Worm (Caenorhabditis elegans): Measurements from ENCODE around the gene ZC190.7.

The ZC190.7 gene

DNA sequence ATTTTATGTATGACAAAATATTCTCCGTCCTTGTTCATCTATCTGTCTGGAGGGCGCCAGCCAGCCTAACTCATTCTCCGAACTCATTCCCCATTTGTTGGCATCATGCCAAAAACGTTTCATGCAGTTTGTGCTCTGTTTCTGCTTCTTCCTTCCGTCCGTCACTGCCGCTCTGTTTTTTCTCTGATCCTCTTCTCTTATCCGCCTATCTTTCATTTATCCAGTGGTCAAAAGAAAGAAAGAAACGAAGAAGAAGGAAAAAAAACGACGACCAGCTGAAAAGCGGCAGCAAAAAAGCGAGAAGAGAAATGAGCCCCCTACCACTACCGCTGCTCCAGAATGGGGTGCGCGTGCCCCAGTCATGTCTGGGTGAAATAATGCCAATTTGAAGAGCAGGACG is 23.6 kb downstream of the ZC190.7 start (continued):
- no peak for TF ChIP-seq lin-15B (tag; optimal IDR thresholded peaks at IDR 0.05)
- TF ChIP-seq aly-2 (tag; optimal IDR thresholded peaks at IDR 0.05), result no peak
- TF ChIP-seq lin-39 (tag; optimal IDR thresholded peaks at IDR 0.05), result no peak
- TF ChIP-seq C04F5.9 (tag; optimal IDR thresholded peaks at IDR 0.05), result no peak
- no peak for TF ChIP-seq hpl-2 (GFP tag; optimal IDR thresholded peaks at IDR 0.05)
- TF ChIP-seq hlh-4 (tag; optimal IDR thresholded peaks at IDR 0.05), result no peak
- peak in 1 of 2 experiments; percentile 16 for TF ChIP-seq efl-1 (optimal IDR thresholded peaks at IDR 0.05)
- TF ChIP-seq efl-1 (GFP tag; optimal IDR thresholded peaks at IDR 0.05 in 1 of 2), result peak in 1 of 2 experiments; percentile 51
- no peak for TF ChIP-seq elt-3 (tag; optimal IDR thresholded peaks at IDR 0.05)
- TF ChIP-seq C16A3.4 (tag; optimal IDR thresholded peaks at IDR 0.05), result no peak
- no peak for TF ChIP-seq unc-62 (GFP tag; optimal IDR thresholded peaks at IDR 0.05)

DNA sequence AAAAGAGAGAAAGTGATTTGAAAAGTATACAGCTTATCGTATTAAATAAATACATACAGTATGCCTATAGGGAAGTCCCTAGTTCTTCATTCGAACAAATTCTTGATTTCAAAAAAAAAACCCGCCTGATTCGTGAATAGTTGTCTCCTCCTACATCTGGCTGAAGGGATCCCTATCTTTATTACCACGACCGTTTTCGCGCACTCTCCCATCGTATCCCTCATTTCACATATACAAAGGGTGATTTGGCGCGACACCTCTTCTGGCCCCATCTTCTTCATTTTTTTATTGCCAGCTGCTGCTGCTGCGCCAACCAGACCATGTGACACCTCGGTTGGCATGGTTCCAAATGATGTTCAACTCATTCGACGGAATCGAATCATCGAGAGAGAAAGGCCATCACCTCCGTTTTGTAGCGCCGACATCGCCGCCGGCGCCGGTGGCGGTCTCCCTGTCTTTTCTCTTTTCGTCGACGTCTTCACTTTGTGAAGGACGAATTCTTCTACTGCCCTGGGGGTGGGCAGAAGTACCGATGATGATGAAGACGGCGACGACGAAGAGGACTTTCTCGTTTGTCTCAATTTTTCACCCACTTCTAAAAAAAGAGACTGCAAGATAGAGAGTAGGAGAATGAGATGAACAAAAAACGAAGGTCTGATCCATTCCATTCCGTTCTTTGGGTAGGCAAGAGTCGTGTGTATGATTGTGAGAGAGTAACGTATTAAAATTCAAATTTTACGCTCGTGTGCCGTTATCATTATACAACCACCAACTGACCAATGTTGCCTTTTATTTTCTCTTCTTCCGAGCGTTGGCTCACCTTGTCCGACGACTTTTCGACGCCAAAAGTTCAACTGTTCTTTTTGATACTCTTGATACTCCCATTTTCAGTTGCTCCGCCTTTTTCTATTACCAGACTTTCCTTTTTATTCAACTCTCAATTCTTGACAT is 24.3 kb downstream of the ZC190.7 start:
- TF ChIP-seq lsy-2 (tag; optimal IDR thresholded peaks at IDR 0.05), result peak; percentile 22 to 39
- no peak for TF ChIP-seq efl-1 (optimal IDR thresholded peaks at IDR 0.05)
- TF ChIP-seq efl-1 (GFP tag; optimal IDR thresholded peaks at IDR 0.05 in 1 of 2), result peak in 1 of 2 experiments; percentile 75
- peak; percentile 86 for TF ChIP-seq nhr-71 (tag; optimal IDR thresholded peaks at IDR 0.05)
- TF ChIP-seq pax-3 (tag; optimal IDR thresholded peaks at IDR 0.05), result no peak
- peak; percentile 6 for TF ChIP-seq swsn-7 (tag; optimal IDR thresholded peaks at IDR 0.05)
- no peak for TF ChIP-seq ceh-8 (GFP tag; optimal IDR thresholded peaks at IDR 0.05)
- TF ChIP-seq hpl-2 (GFP tag; optimal IDR thresholded peaks at IDR 0.05), result no peak
- TF ChIP-seq nhr-20 (tag; optimal IDR thresholded peaks at IDR 0.05), result peak; percentile 86
- TF ChIP-seq snpc-4 (tag; optimal IDR thresholded peaks at IDR 0.05), result peak; percentile 4
- peak; percentile 62; the same call in 1 of the 2 replicates for TF ChIP-seq grh-1 (GFP tag; IDR thresholded peaks at IDR 0.05)
- TF ChIP-seq nhr-90 (tag; optimal IDR thresholded peaks at IDR 0.05; ENCODE audit: poor library complexity), result peak; percentile 85
- TF ChIP-seq unc-98 (GFP tag; IDR thresholded peaks at IDR 0.05), result no peak
- peak; percentile 64 for TF ChIP-seq nhr-19 (GFP tag; conservative IDR thresholded peaks at IDR 0.05)
- TF ChIP-seq blmp-1 (tag; optimal IDR thresholded peaks at IDR 0.05), result peak; percentile 94
- TF ChIP-seq mep-1 (tag; optimal IDR thresholded peaks at IDR 0.05), result peak; percentile 47
- no peak for TF ChIP-seq Y116A8C.19 (tag; optimal IDR thresholded peaks at IDR 0.05; ENCODE audit: borderline replicate concordance)
- peak in 4 of 6 experiments; percentile 13 to 64 (median 35) for TF ChIP-seq elt-3 (tag; optimal IDR thresholded peaks at IDR 0.05)
- TF ChIP-seq nhr-47 (tag; optimal IDR thresholded peaks at IDR 0.05), result peak; percentile 69
- TF ChIP-seq pag-3 (tag; optimal IDR thresholded peaks at IDR 0.05; ENCODE audit: borderline replicate concordance, insufficient read depth), result peak; percentile 19
- peak in 1 of 2 experiments; percentile 36 for TF ChIP-seq lin-35 (GFP tag; optimal IDR thresholded peaks at IDR 0.05)
- peak in 1 of 2 experiments; percentile 51 for TF ChIP-seq mdl-1 (tag; optimal IDR thresholded peaks at IDR 0.05)
- peak; percentile 93 for TF ChIP-seq lin-14 (GFP tag; optimal IDR thresholded peaks at IDR 0.05)
- TF ChIP-seq irx-1 (tag; optimal IDR thresholded peaks at IDR 0.05), result peak; percentile 60
- TF ChIP-seq tbx-2 (tag; optimal IDR thresholded peaks at IDR 0.05), result peak; percentile 53
- TF ChIP-seq xbp-1 (tag; optimal IDR thresholded peaks at IDR 0.05), result peak; percentile 35
- TF ChIP-seq C16A3.4 (tag; optimal IDR thresholded peaks at IDR 0.05), result peak; percentile 34
- TF ChIP-seq snu-23 (GFP tag; optimal IDR thresholded peaks at IDR 0.05), result peak; percentile 71
- peak; percentile 4 for TF ChIP-seq lin-13 (GFP tag; optimal IDR thresholded peaks at IDR 0.05)
- TF ChIP-seq ceh-82 (tag; optimal IDR thresholded peaks at IDR 0.05), result peak in 1 of 3 experiments; percentile 19
- peak; percentile 99 for TF ChIP-seq nhr-85 (tag)
- TF ChIP-seq nhr-28 (tag; optimal IDR thresholded peaks at IDR 0.05), result no peak
